Worm (Caenorhabditis elegans): ENCODE measurements around the gene BE10.5.

DNA sequence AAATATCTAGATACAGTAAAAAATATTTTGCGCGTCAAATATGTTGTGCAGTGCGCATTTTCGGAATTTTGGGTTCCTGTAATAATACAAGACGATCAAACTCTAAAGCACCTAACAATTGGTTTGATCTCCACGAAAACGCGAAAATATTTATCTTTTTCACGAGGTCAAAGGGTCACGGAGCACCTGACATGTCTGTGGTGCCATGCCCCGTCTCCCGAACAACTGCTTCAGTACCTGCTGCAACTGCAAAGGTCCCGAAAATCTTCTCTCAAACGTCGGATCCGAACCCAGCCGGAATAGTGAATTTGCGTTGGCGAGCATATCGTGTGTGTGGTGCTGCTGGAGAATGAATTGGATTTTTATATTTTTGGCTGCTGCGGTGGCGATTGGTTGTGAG lies 13.3 kb upstream of the BE10.5 start, which contains the start of the genes Y37D8A.2 and Y37D8A.25:
- TF ChIP-seq egl-27 (tag; optimal IDR thresholded peaks at IDR 0.05) (no peak), fos-1 (tag; optimal IDR thresholded peaks at IDR 0.05) (no peak), nhr-76 (tag; optimal IDR thresholded peaks at IDR 0.05) (no peak), nhr-19 (GFP tag; conservative IDR thresholded peaks at IDR 0.05) (peak; percentile 22), ceh-88 (GFP tag; IDR thresholded peaks at IDR 0.05) (no peak), skn-1 (tag; optimal IDR thresholded peaks at IDR 0.05) (no peak), pqm-1 (tag; optimal IDR thresholded peaks at IDR 0.05) (no peak), aha-1 (tag; optimal IDR thresholded peaks at IDR 0.05) (no peak), nhr-12 (tag; optimal IDR thresholded peaks at IDR 0.05) (no peak)

Data from whole organism, L1 larva.